Fruit fly (Drosophila melanogaster): ENCODE results near the gene Scp2.

- no peak for TF ChIP-seq psq (optimal IDR thresholded peaks at IDR 0.05)
- no peak for TF ChIP-seq CG8478 (optimal IDR thresholded peaks at IDR 0.05)
- TF ChIP-seq pan (optimal IDR thresholded peaks at IDR 0.05): no peak
- no peak for TF ChIP-seq EcR (GFP tag; optimal IDR thresholded peaks at IDR 0.05)
- TF ChIP-seq usp (GFP tag; optimal IDR thresholded peaks at IDR 0.05): no peak
- TF ChIP-seq Dll (optimal IDR thresholded peaks at IDR 0.05): no peak
These were observed 42.2 kb downstream of the Scp2 start for dm6 chr3R:16541293-16541692.

All from whole organism.